Fruit fly (Drosophila melanogaster) whole organism, wandering third instar larva: ENCODE data around the gene CG3655.
A peak's percentile ranks its signal among the peaks of the same experiment; 100 is the strongest.

ENCODE experiments used
- Abd-B ChIP-seq: fragments of >200 bp; optimal IDR thresholded peaks from 2 replicates; lab custom pipeline; 2017; ENCODE audit warnings: missing biosample characterization, missing genetic modification characterization
- CrebA ChIP-seq: fragments of 200-800 bp; sonication (Bioruptor generic); optimal IDR thresholded peaks from 2 replicates; lab custom pipeline; 2016; ENCODE audit warnings: missing biosample characterization, mild to moderate bottlenecking, missing genetic modification characterization, borderline replicate concordance
- Dif ChIP-seq: fragments of 200-275, 200-300 bp; sonication (Bioruptor generic); optimal IDR thresholded peaks from 2 replicates; lab custom pipeline; 2018; ENCODE audit warnings: missing biosample characterization, missing genetic modification characterization; ENCODE audit not compliant: partially characterized antibody
- HLH106 ChIP-seq: fragments of 200-800 bp; optimal IDR thresholded peaks from 3 replicates; lab custom pipeline; 2019; ENCODE audit warnings: missing biosample characterization, mild to moderate bottlenecking, missing genetic modification characterization, moderate library complexity
- Hnf4 ChIP-seq: fragments of 200-800 bp; sonication (Bioruptor generic); optimal IDR thresholded peaks from 2 replicates; lab custom pipeline; 2016; ENCODE audit warnings: missing biosample characterization, mild to moderate bottlenecking, missing genetic modification characterization
- Hr78 ChIP-seq: fragments of >200 bp; optimal IDR thresholded peaks from 2 replicates; lab custom pipeline; 2017; ENCODE audit warnings: missing biosample characterization, missing genetic modification characterization
- Hr83 ChIP-seq: fragments of 200-300 bp; sonication (Bioruptor generic); optimal IDR thresholded peaks from 2 replicates; lab custom pipeline; 2016; ENCODE audit warnings: missing biosample characterization, mild to moderate bottlenecking, missing genetic modification characterization, moderate library complexity; ENCODE audit not compliant: poor library complexity, severe bottlenecking
- Jra ChIP-seq: sonication (Bioruptor generic); optimal IDR thresholded peaks from 2 replicates; lab custom pipeline; 2016; ENCODE audit warnings: missing biosample characterization, missing genetic modification characterization
- N ChIP-seq: fragments of >200 bp; optimal IDR thresholded peaks from 2 replicates; lab custom pipeline; 2018; ENCODE audit warnings: missing biosample characterization, missing external identifiers, missing genetic modification characterization
- OdsH ChIP-seq: fragments of 200-800 bp; sonication (Bioruptor generic); optimal IDR thresholded peaks from 2 replicates; lab custom pipeline; 2016; ENCODE audit warnings: missing biosample characterization, mild to moderate bottlenecking, missing genetic modification characterization
- Sp1 ChIP-seq: fragments of 200-800 bp; sonication (Bioruptor generic); optimal IDR thresholded peaks from 3 replicates; lab custom pipeline; 2019; ENCODE audit warnings: missing biosample characterization, mild to moderate bottlenecking, missing genetic modification characterization, moderate library complexity
- Vsx2 ChIP-seq: fragments of 200-300, 225-300 bp; sonication (Bioruptor generic); optimal IDR thresholded peaks from 2 replicates; lab custom pipeline; 2018; ENCODE audit warnings: missing biosample characterization, missing genetic modification characterization; ENCODE audit not compliant: partially characterized antibody
- br ChIP-seq: fragments of 200-800 bp; sonication (Bioruptor generic); optimal IDR thresholded peaks from 2 replicates; lab custom pipeline; 2016; ENCODE audit warnings: missing biosample characterization, missing genetic modification characterization
- brk ChIP-seq: fragments of 200-800 bp; sonication (Bioruptor generic); optimal IDR thresholded peaks from 2 replicates; lab custom pipeline; 2016; ENCODE audit warnings: missing biosample characterization, mild to moderate bottlenecking, missing genetic modification characterization
- dl ChIP-seq, 2 experiments: fragments of 175-275, 200-275 bp in 1 of 2; fragments of 200-275 bp in 1 of 2; sonication (Bioruptor generic); optimal IDR thresholded peaks; lab custom pipeline; 2018; ENCODE audit warnings: mild to moderate bottlenecking in 2 of 2, missing biosample characterization in 2 of 2, missing genetic modification characterization in 2 of 2, moderate library complexity in 2 of 2; ENCODE audit not compliant: partially characterized antibody in 2 of 2, insufficient read depth in 1 of 2
- ey ChIP-seq: fragments of 200-800 bp; sonication (Bioruptor generic); optimal IDR thresholded peaks from 2 replicates; lab custom pipeline; 2016; ENCODE audit warnings: missing biosample characterization, missing genetic modification characterization
- foxo ChIP-seq, 2 experiments: fragments of 200-800 bp; sonication (Bioruptor generic); optimal IDR thresholded peaks; 2 replicates in 1 of 2; 3 replicates in 1 of 2; lab custom pipeline; 2016 to 2017; ENCODE audit warnings: missing biosample characterization in 2 of 2, missing genetic modification characterization in 2 of 2
- fru ChIP-seq: fragments of 200-800 bp; sonication (Bioruptor generic); optimal IDR thresholded peaks from 3 replicates; lab custom pipeline; 2016; ENCODE audit warnings: missing biosample characterization, mild to moderate bottlenecking, missing genetic modification characterization
- h ChIP-seq: fragments of 200-800 bp; sonication (Bioruptor generic); optimal IDR thresholded peaks from 3 replicates; lab custom pipeline; 2016; ENCODE audit warnings: missing biosample characterization, mild to moderate bottlenecking, missing genetic modification characterization
- jim ChIP-seq: fragments of 175-275, 200-325 bp; sonication (Bioruptor generic); optimal IDR thresholded peaks from 2 replicates; lab custom pipeline; 2016; ENCODE audit warnings: missing biosample characterization, mild to moderate bottlenecking, missing genetic modification characterization
- psq ChIP-seq: fragments of 200-800 bp; sonication (Bioruptor generic); optimal IDR thresholded peaks from 3 replicates; lab custom pipeline; 2017; ENCODE audit warnings: missing biosample characterization, mild to moderate bottlenecking, missing genetic modification characterization, moderate library complexity
- rgr ChIP-seq: fragments of 200-800 bp; sonication (Bioruptor generic); optimal IDR thresholded peaks from 3 replicates; lab custom pipeline; 2016; ENCODE audit warnings: missing biosample characterization, mild to moderate bottlenecking, missing genetic modification characterization
- sage ChIP-seq: fragments of 200-800 bp; sonication (Bioruptor generic); optimal IDR thresholded peaks from 2 replicates; lab custom pipeline; 2016; ENCODE audit warnings: missing biosample characterization, mild to moderate bottlenecking, missing genetic modification characterization
- sv ChIP-seq: fragments of 200-800 bp; sonication (Bioruptor generic); optimal IDR thresholded peaks from 3 replicates; lab custom pipeline; 2016; ENCODE audit warnings: missing biosample characterization, missing genetic modification characterization
- tai ChIP-seq: sonication (Bioruptor generic); optimal IDR thresholded peaks from 2 replicates; lab custom pipeline; 2016; ENCODE audit warnings: missing biosample characterization, missing genetic modification characterization
- usp ChIP-seq: fragments of >200 bp; optimal IDR thresholded peaks from 2 replicates; lab custom pipeline; 2017; ENCODE audit warnings: missing biosample characterization, missing genetic modification characterization
- woc ChIP-seq: sonication (Bioruptor generic); optimal IDR thresholded peaks from 2 replicates; lab custom pipeline; 2016; ENCODE audit warnings: missing biosample characterization, mild to moderate bottlenecking, missing genetic modification characterization

The CG3655 gene

dm6 chrX:1099643-1100042 lies 35.1 kb downstream of the CG3655 start:
- no peak for TF ChIP-seq brk
- peak in 1 of 2 experiments; percentile 30 for TF ChIP-seq foxo (GFP tag; optimal IDR thresholded peaks at IDR 0.05; lab: Kevin White, UChicago)
- peak; percentile 12 for TF ChIP-seq fru (GFP tag; lab: Kevin White, UChicago)

- TF ChIP-seq sage (GFP tag; lab: Kevin White, UChicago) = no peak
- TF ChIP-seq rgr (GFP tag; lab: Kevin White, UChicago) = no peak
- TF ChIP-seq Abd-B = no peak
- TF ChIP-seq usp (GFP tag; lab: Kevin White, UChicago) = no peak
- TF ChIP-seq brk = no peak
- no peak for TF ChIP-seq tai (GFP tag; lab: Kevin White, UChicago)
- no peak for TF ChIP-seq Sp1
- no peak for TF ChIP-seq jim
- TF ChIP-seq CrebA (GFP tag; lab: Kevin White, UChicago) = no peak
- no peak for TF ChIP-seq N (GFP tag; lab: Kevin White, UChicago)
- TF ChIP-seq HLH106 (tag; lab: Kevin White, UChicago) = no peak
- no peak for TF ChIP-seq foxo (GFP tag; optimal IDR thresholded peaks at IDR 0.05; lab: Kevin White, UChicago)
- TF ChIP-seq h (GFP tag; lab: Kevin White, UChicago) = no peak
- no peak for TF ChIP-seq Hr78 (GFP tag; lab: Kevin White, UChicago)
- no peak for TF ChIP-seq sv (GFP tag; lab: Kevin White, UChicago)
- no peak for TF ChIP-seq Vsx2 (GFP tag; lab: Kevin White, UChicago)
Measured at dm6 chrX:1094364-1094763, 40.3 kb downstream of the CG3655 start.

- TF ChIP-seq Vsx2 (GFP tag; lab: Kevin White, UChicago) (no peak), woc (peak; percentile 19)
Measured at dm6 chrX:1090408-1090807, 44.3 kb downstream of the CG3655 start.

- TF ChIP-seq HLH106 (tag; lab: Kevin White, UChicago) = peak; percentile 2
- no peak for TF ChIP-seq Abd-B
- TF ChIP-seq fru (GFP tag; lab: Kevin White, UChicago) = peak; percentile 28
- TF ChIP-seq ey (GFP tag; lab: Kevin White, UChicago) = peak; percentile 38
- TF ChIP-seq usp (GFP tag; lab: Kevin White, UChicago) = no peak
- TF ChIP-seq psq = peak; percentile 4
- TF ChIP-seq h (GFP tag; lab: Kevin White, UChicago) = peak; percentile 43
- TF ChIP-seq OdsH = peak; percentile 3
- TF ChIP-seq dl (GFP tag; optimal IDR thresholded peaks at IDR 0.05; lab: Kevin White, UChicago; ENCODE audit: insufficient read depth in 1 of 2, partially characterized antibody in 2 of 2) = no peak
- TF ChIP-seq br (GFP tag; lab: Kevin White, UChicago) = peak; percentile 11
- peak; percentile 52 for TF ChIP-seq rgr (GFP tag; lab: Kevin White, UChicago)
- TF ChIP-seq foxo (GFP tag; optimal IDR thresholded peaks at IDR 0.05; lab: Kevin White, UChicago) = peak in 1 of 2 experiments; percentile 47
Measured at dm6 chrX:1083123-1083522, 51.6 kb downstream of the CG3655 start.

- TF ChIP-seq ey (GFP tag; lab: Kevin White, UChicago) (no peak), N (GFP tag; lab: Kevin White, UChicago) (no peak), br (GFP tag; lab: Kevin White, UChicago) (no peak), rgr (GFP tag; lab: Kevin White, UChicago) (no peak), foxo (GFP tag; optimal IDR thresholded peaks at IDR 0.05; lab: Kevin White, UChicago) (no peak), sv (GFP tag; lab: Kevin White, UChicago) (no peak), OdsH (no peak), Dif (GFP tag; lab: Kevin White, UChicago) (no peak)
Measured at dm6 chrX:1082417-1082816, 52.3 kb downstream of the CG3655 start.

dm6 chrX:1080715-1081114 lies 54.0 kb downstream of the CG3655 start:
- TF ChIP-seq Hnf4 (GFP tag; lab: Kevin White, UChicago) (no peak), sage (GFP tag; lab: Kevin White, UChicago) (no peak), br (GFP tag; lab: Kevin White, UChicago) (peak; percentile 11), Dif (GFP tag; lab: Kevin White, UChicago) (no peak), fru (GFP tag; lab: Kevin White, UChicago) (peak; percentile 13), foxo (GFP tag; optimal IDR thresholded peaks at IDR 0.05; lab: Kevin White, UChicago) (peak in 1 of 2 experiments; percentile 4), CrebA (GFP tag; lab: Kevin White, UChicago) (no peak), Hr83 (GFP tag; lab: Kevin White, UChicago) (no peak), Jra (no peak), Sp1 (no peak), h (GFP tag; lab: Kevin White, UChicago) (no peak), rgr (GFP tag; lab: Kevin White, UChicago) (peak; percentile 0)
